Worm (Caenorhabditis elegans) whole organism, L1 larva: ENCODE measurements around the gene enri-1.

Source experiments
- ama-1 ChIP-seq: fragments of 150-350 bp; optimal IDR thresholded peaks from 2 replicates; lab custom pipeline; 2014
- ceh-90 ChIP-seq: sonication (generic microtip); optimal IDR thresholded peaks from 2 replicates; lab custom pipeline; 2016; ENCODE audit warnings: missing genetic modification characterization, missing compliant biosample characterization
- fkh-8 ChIP-seq: sonication (generic microtip); optimal IDR thresholded peaks from 2 replicates; lab custom pipeline; 2016; ENCODE audit warnings: mild to moderate bottlenecking, missing genetic modification characterization, missing compliant biosample characterization
- lin-35 ChIP-seq, 2 experiments: fragments of 150-350 bp; optimal IDR thresholded peaks; 2 replicates each; lab custom pipeline; 2014; ENCODE audit warnings: missing biosample characterization in 2 of 2, missing genetic modification characterization in 2 of 2, missing genetic modification reagents in 2 of 2
- mef-2 ChIP-seq: fragments of 150-350 bp; optimal IDR thresholded peaks from 2 replicates; lab custom pipeline; 2014; ENCODE audit warnings: missing biosample characterization, missing genetic modification characterization
- nhr-11 ChIP-seq: fragments of 150-350 bp; optimal IDR thresholded peaks from 2 replicates; lab custom pipeline; 2014; ENCODE audit warnings: missing biosample characterization, missing genetic modification characterization
- skn-1 ChIP-seq: fragments of 150-350 bp; optimal IDR thresholded peaks from 2 replicates; lab custom pipeline; 2014; ENCODE audit warnings: missing biosample characterization, missing genetic modification characterization
- snpc-4 ChIP-seq: fragments of 150-350 bp; optimal IDR thresholded peaks from 2 replicates; lab custom pipeline; 2014; ENCODE audit warnings: missing biosample characterization, missing genetic modification characterization
- unc-62 ChIP-seq: fragments of 150-350 bp; optimal IDR thresholded peaks from 2 replicates; lab custom pipeline; 2014; ENCODE audit warnings: missing biosample characterization, missing genetic modification reagents, missing genetic modification characterization

DNA sequence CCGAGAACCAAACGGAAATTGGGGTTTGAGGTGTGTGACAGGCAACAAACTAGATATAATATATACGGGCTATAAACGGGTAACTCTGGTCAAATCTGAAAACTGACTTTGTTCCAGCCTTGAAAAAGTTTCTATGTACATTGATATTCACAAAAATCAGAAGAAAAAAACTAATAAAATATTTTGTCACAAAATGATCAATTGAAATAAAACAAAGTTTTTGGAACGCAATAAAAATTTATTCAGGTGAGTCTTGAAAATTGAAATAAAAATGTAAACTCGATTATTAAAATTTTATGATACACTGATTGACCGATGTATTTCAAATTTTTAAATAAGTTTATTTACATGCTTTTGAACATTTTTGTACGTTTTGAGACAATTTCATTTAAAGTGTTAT, 39.1 kb downstream of the enri-1 start, which contains the start of gene B0281.6:
- no peak for TF ChIP-seq nhr-11 (tag; lab: Kevin White, UChicago)
- no peak for TF ChIP-seq mef-2
- no peak for TF ChIP-seq ceh-90
- TF ChIP-seq snpc-4 (tag; lab: Kevin White, UChicago): no peak
- TF ChIP-seq skn-1 (tag; lab: Kevin White, UChicago): no peak
- TF ChIP-seq unc-62 (GFP tag; lab: Kevin White, UChicago): no peak
- no peak for TF ChIP-seq ama-1
- no peak for TF ChIP-seq lin-35 (GFP tag; optimal IDR thresholded peaks at IDR 0.05; lab: Kevin White, UChicago)
- no peak for TF ChIP-seq fkh-8 (tag; lab: Kevin White, UChicago)
